Fruit fly (Drosophila melanogaster) whole organism, embryonic: ENCODE results near the gene Ufd1.
A peak's percentile ranks its signal among the peaks of the same experiment; 100 is the strongest.

Experiments
- Aef1 ChIP-seq: fragments of 200-800 bp; sonication (Bioruptor generic); IDR thresholded peaks from 3 replicates; pipeline ENCODE4 v1.3.6; 2022; ENCODE audit warnings: missing biosample characterization, missing genetic modification characterization
- Atf-2 ChIP-seq: fragments of 200-800 bp; sonication (Bioruptor generic); optimal IDR thresholded peaks from 2 replicates; lab custom pipeline; 2016; ENCODE audit warnings: missing biosample characterization, missing genetic modification characterization
- Awh ChIP-seq: fragments of 200-800 bp; sonication (Bioruptor generic); IDR thresholded peaks from 2 replicates; pipeline ENCODE4, ENCODE4 v1.3.6; 2022; ENCODE audit warnings: missing biosample characterization, missing genetic modification characterization
- BtbVII ChIP-seq: fragments of 200-800 bp; sonication (Bioruptor generic); optimal IDR thresholded peaks from 3 replicates; lab custom pipeline; 2017; ENCODE audit warnings: missing biosample characterization, mild to moderate bottlenecking, missing genetic modification characterization
- CG10654 ChIP-seq: fragments of 200-800 bp; sonication (Bioruptor generic); optimal IDR thresholded peaks from 2 replicates; lab custom pipeline; 2016; ENCODE audit warnings: missing biosample characterization, missing genetic modification characterization
- CG11398 ChIP-seq: fragments of 200-800 bp; sonication (Bioruptor generic); optimal IDR thresholded peaks from 2 replicates; lab custom pipeline; 2016; ENCODE audit warnings: missing biosample characterization, missing genetic modification characterization
- CG14441 ChIP-seq: fragments of 200-800 bp; sonication (Bioruptor generic); IDR thresholded peaks from 2 replicates; pipeline ENCODE4 v1.3.6; 2022; ENCODE audit warnings: missing biosample characterization, missing genetic modification characterization
- CG1647 ChIP-seq: fragments of 200-800 bp; sonication (Bioruptor generic); optimal IDR thresholded peaks from 3 replicates; lab custom pipeline; 2016; ENCODE audit warnings: missing biosample characterization, missing genetic modification characterization
- CG16815 ChIP-seq: fragments of 200-800 bp; sonication (Bioruptor generic); optimal IDR thresholded peaks from 3 replicates; lab custom pipeline; 2017; ENCODE audit warnings: missing biosample characterization, mild to moderate bottlenecking, missing genetic modification characterization
- CG2712 ChIP-seq: fragments of 200-800 bp; optimal IDR thresholded peaks from 3 replicates; lab custom pipeline; 2019; ENCODE audit warnings: missing biosample characterization, mild to moderate bottlenecking, missing genetic modification characterization, moderate library complexity
- CG3065 ChIP-seq: fragments of 200-800 bp; sonication (Bioruptor generic); optimal IDR thresholded peaks from 2 replicates; lab custom pipeline; 2016; ENCODE audit warnings: missing biosample characterization, missing genetic modification characterization
- CG4424 ChIP-seq: fragments of 200-800 bp; sonication (Bioruptor generic); optimal IDR thresholded peaks from 3 replicates; lab custom pipeline; 2016; ENCODE audit warnings: missing biosample characterization, missing genetic modification characterization
- CG4617 ChIP-seq: fragments of 200-800 bp; sonication (Bioruptor generic); optimal IDR thresholded peaks from 3 replicates; lab custom pipeline; 2016; ENCODE audit warnings: missing biosample characterization, missing genetic modification characterization, borderline replicate concordance
- CG4730 ChIP-seq: fragments of 200-800 bp; sonication (Bioruptor generic); IDR thresholded peaks from 2 replicates; pipeline ENCODE4 v1.3.6; 2022; ENCODE audit warnings: missing biosample characterization, missing genetic modification characterization
- CG6254 ChIP-seq: fragments of 200-800 bp; sonication (Bioruptor generic); optimal IDR thresholded peaks from 3 replicates; lab custom pipeline; 2017; ENCODE audit warnings: mild to moderate bottlenecking, missing biosample characterization, missing genetic modification reagents, missing genetic modification characterization
- CG7963 ChIP-seq: fragments of 200-800 bp; sonication (Bioruptor generic); IDR thresholded peaks from 3 replicates; pipeline ENCODE4 v1.3.6; 2022; ENCODE audit warnings: missing biosample characterization, missing genetic modification characterization; ENCODE audit not compliant: partially characterized antibody
- CG9876 ChIP-seq: fragments of 200-800 bp; sonication (Bioruptor generic); optimal IDR thresholded peaks from 2 replicates; lab custom pipeline; 2016; ENCODE audit warnings: missing biosample characterization, missing genetic modification characterization
- Doc2 ChIP-seq: fragments of 200-800 bp; sonication (Bioruptor generic); IDR thresholded peaks from 2 replicates; pipeline ENCODE4 v1.3.6; 2022; ENCODE audit warnings: missing biosample characterization, missing genetic modification characterization
- Doc3 ChIP-seq: fragments of 200-800 bp; sonication (Bioruptor generic); IDR thresholded peaks from 3 replicates; pipeline ENCODE4 v1.3.6; 2022; ENCODE audit warnings: missing biosample characterization, missing genetic modification characterization; ENCODE audit not compliant: partially characterized antibody
- Dref ChIP-seq: fragments of 200-800 bp; sonication (Bioruptor generic); IDR thresholded peaks from 2 replicates; pipeline ENCODE4 v1.3.6; 2022; ENCODE audit warnings: missing biosample characterization, missing genetic modification characterization
- E2f2 ChIP-seq: fragments of 200-800 bp; sonication (Bioruptor generic); IDR thresholded peaks from 2 replicates; pipeline ENCODE4 v1.3.6; 2022; ENCODE audit warnings: missing biosample characterization, missing genetic modification characterization
- H2.0 ChIP-seq: fragments of 200-800 bp; sonication (Bioruptor generic); IDR thresholded peaks from 2 replicates; pipeline ENCODE4 v1.3.6; 2022; ENCODE audit warnings: missing biosample characterization, missing genetic modification characterization
- HHEX ChIP-seq: fragments of 200-800 bp; sonication (Bioruptor generic); optimal IDR thresholded peaks from 3 replicates; lab custom pipeline; 2017; ENCODE audit warnings: missing biosample characterization, mild to moderate bottlenecking, missing genetic modification characterization, missing genetic modification reagents
- Hr78 ChIP-seq, 2 experiments: fragments of 200-800 bp in 1 of 2; fragments of >200 bp in 1 of 2; sonication (Bioruptor generic) in 1 of 2; optimal IDR thresholded peaks; 2 replicates each; lab custom pipeline; 2017 to 2019; ENCODE audit warnings: missing biosample characterization in 2 of 2, missing genetic modification characterization in 2 of 2, mild to moderate bottlenecking in 1 of 2, moderate library complexity in 1 of 2
- NC2α ChIP-seq: fragments of 200-800 bp; sonication (Bioruptor generic); optimal IDR thresholded peaks from 2 replicates; lab custom pipeline; 2016; ENCODE audit warnings: missing biosample characterization, missing genetic modification characterization
- NC2β ChIP-seq: fragments of 200-800 bp; sonication (Bioruptor generic); optimal IDR thresholded peaks from 2 replicates; lab custom pipeline; 2016; ENCODE audit warnings: missing biosample characterization, missing genetic modification characterization
- NK7.1 ChIP-seq: fragments of 200-800 bp; sonication (Bioruptor generic); optimal IDR thresholded peaks from 3 replicates; lab custom pipeline; 2016; ENCODE audit warnings: missing biosample characterization, missing genetic modification characterization
- Pdp1 ChIP-seq, 2 experiments: fragments of 200-800 bp; sonication (Bioruptor generic); optimal IDR thresholded peaks; 3 replicates each; lab custom pipeline; 2016; ENCODE audit warnings: missing biosample characterization in 2 of 2, missing genetic modification characterization in 2 of 2, mild to moderate bottlenecking in 1 of 2, moderate library complexity in 1 of 2
- Six4 ChIP-seq: fragments of 200-800 bp; sonication (Bioruptor generic); optimal IDR thresholded peaks from 2 replicates; lab custom pipeline; 2016; ENCODE audit warnings: missing biosample characterization, missing genetic modification characterization
- Sox100B ChIP-seq: fragments of 200-800 bp; sonication (Bioruptor generic); optimal IDR thresholded peaks from 3 replicates; lab custom pipeline; 2018; ENCODE audit warnings: missing biosample characterization, mild to moderate bottlenecking, missing genetic modification characterization
- TFAM ChIP-seq: fragments of 200-800 bp; sonication (Bioruptor generic); optimal IDR thresholded peaks from 2 replicates; lab custom pipeline; 2017; ENCODE audit warnings: missing biosample characterization, missing genetic modification characterization, inconsistent platforms
- Taf1 ChIP-seq: fragments of 200-800 bp; sonication (Bioruptor generic); IDR thresholded peaks from 2 replicates; pipeline ENCODE4 v1.3.6; 2022; ENCODE audit warnings: missing biosample characterization, missing genetic modification characterization
- YL-1 ChIP-seq: fragments of 200-800 bp; sonication (Bioruptor generic); optimal IDR thresholded peaks from 3 replicates; lab custom pipeline; 2017; ENCODE audit warnings: missing biosample characterization, mild to moderate bottlenecking, missing genetic modification characterization
- ap ChIP-seq: fragments of 200-800 bp; sonication (Bioruptor generic); IDR thresholded peaks from 2 replicates; pipeline ENCODE4 v1.3.6; 2022; ENCODE audit warnings: missing biosample characterization, missing genetic modification characterization
- cg ChIP-seq: fragments of 200-800 bp; sonication (Bioruptor generic); optimal IDR thresholded peaks from 3 replicates; lab custom pipeline; 2019; ENCODE audit warnings: missing biosample characterization, mild to moderate bottlenecking, missing genetic modification characterization, moderate library complexity
- chn ChIP-seq: fragments of 200-800 bp; sonication (Bioruptor generic); optimal IDR thresholded peaks from 2 replicates; lab custom pipeline; 2016; ENCODE audit warnings: missing biosample characterization, missing genetic modification characterization
- dimm ChIP-seq: fragments of 200-800 bp; sonication (Bioruptor generic); IDR thresholded peaks from 2 replicates; pipeline ENCODE4 v1.3.6; 2022; ENCODE audit warnings: missing biosample characterization, missing genetic modification characterization
- ems ChIP-seq: fragments of 200-800 bp; sonication (Bioruptor generic); optimal IDR thresholded peaks from 3 replicates; lab custom pipeline; 2016; ENCODE audit warnings: missing biosample characterization, missing genetic modification characterization
- gsb ChIP-seq: fragments of 200-800 bp; sonication (Bioruptor generic); IDR thresholded peaks from 2 replicates; pipeline ENCODE4 v1.3.6; 2022; ENCODE audit warnings: missing biosample characterization, missing genetic modification characterization
- ken ChIP-seq: fragments of 200-800 bp; sonication (Bioruptor generic); IDR thresholded peaks from 3 replicates; pipeline ENCODE4 v1.3.6; 2022; ENCODE audit warnings: missing biosample characterization, missing genetic modification characterization
- lilli ChIP-seq: fragments of 200-800 bp; sonication (Bioruptor generic); optimal IDR thresholded peaks from 3 replicates; lab custom pipeline; 2016; ENCODE audit warnings: missing biosample characterization, missing genetic modification characterization
- oc ChIP-seq: fragments of 200-800 bp; sonication (Bioruptor generic); optimal IDR thresholded peaks from 2 replicates; lab custom pipeline; 2018; ENCODE audit warnings: missing biosample characterization, mild to moderate bottlenecking, missing genetic modification characterization, moderate library complexity
- pb ChIP-seq: fragments of 200-800 bp; sonication (Bioruptor generic); optimal IDR thresholded peaks from 3 replicates; lab custom pipeline; 2016; ENCODE audit warnings: missing biosample characterization, missing genetic modification characterization
- seq ChIP-seq: fragments of 200-800 bp; sonication (Bioruptor generic); IDR thresholded peaks from 2 replicates; pipeline ENCODE4 v1.3.6; 2022; ENCODE audit warnings: missing biosample characterization, missing genetic modification characterization
- slp2 ChIP-seq: fragments of 200-800 bp; sonication (Bioruptor generic); optimal IDR thresholded peaks from 2 replicates; lab custom pipeline; 2016; ENCODE audit warnings: missing biosample characterization, missing genetic modification characterization
- stwl ChIP-seq: fragments of 200-800 bp; sonication (Bioruptor generic); optimal IDR thresholded peaks from 3 replicates; lab custom pipeline; 2018; ENCODE audit warnings: missing biosample characterization, mild to moderate bottlenecking, missing genetic modification characterization, moderate library complexity
- tap ChIP-seq: fragments of 200-800 bp; optimal IDR thresholded peaks from 3 replicates; lab custom pipeline; 2019; ENCODE audit warnings: missing biosample characterization, mild to moderate bottlenecking, missing genetic modification characterization, moderate library complexity
- tna ChIP-seq: fragments of 200-800 bp; sonication (Bioruptor generic); IDR thresholded peaks from 2 replicates; pipeline ENCODE4 v1.3.6; 2022; ENCODE audit warnings: missing biosample characterization, missing genetic modification characterization; ENCODE audit not compliant: partially characterized antibody
- ttk ChIP-seq: fragments of 200-800 bp; sonication (Bioruptor generic); IDR thresholded peaks from 2 replicates; pipeline ENCODE4 v2.1.2; 2022; ENCODE audit warnings: missing biosample characterization, missing genetic modification characterization
- zfh1 ChIP-seq: fragments of 200-800 bp; sonication (Bioruptor generic); IDR thresholded peaks from 3 replicates; pipeline ENCODE4 v1.3.6; 2022; ENCODE audit warnings: missing biosample characterization, missing genetic modification characterization

Gene Ufd1

DNA sequence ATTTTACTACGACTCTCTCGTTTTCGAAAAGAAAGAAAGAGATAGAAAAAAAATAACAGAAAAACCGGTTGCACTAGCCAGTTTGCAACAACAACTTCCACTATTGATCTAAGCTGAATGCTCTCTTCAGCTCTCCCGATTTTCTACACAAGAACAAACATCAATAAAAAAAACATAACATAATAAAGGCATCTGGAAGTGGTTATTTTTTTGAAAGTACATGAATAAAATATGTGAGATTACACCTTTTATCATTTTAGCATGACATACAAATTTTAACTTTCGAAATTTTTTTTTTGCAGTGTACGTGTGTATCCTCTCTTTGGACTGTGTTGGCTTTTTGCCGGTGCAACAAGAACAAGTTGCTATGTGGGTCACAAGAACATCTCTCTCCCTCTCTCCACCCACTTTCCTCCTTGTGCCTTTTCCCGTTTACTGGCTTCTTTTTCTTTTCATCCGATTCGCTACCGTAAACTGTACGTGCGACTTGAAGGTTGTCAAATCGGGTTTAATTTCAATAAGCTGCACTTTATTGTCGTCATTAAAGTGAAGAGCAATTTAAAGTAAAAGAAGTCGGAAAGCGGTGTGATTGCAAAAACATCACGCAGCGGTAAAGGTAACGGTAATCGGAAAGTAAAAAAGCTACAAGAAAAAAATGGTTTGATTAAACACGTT lies 38.3 kb downstream of the Ufd1 start (continued):
- peak; percentile 91 for TF ChIP-seq YL-1 (GFP tag; lab: Kevin White, UChicago)
- TF ChIP-seq CG6254: peak; percentile 96
- peak; percentile 89 for TF ChIP-seq CG9876 (GFP tag; lab: Kevin White, UChicago)
- TF ChIP-seq Dref: no peak
- peak; percentile 80 for TF ChIP-seq Doc2
- peak; percentile 98 for TF ChIP-seq CG11398 (GFP tag; lab: Kevin White, UChicago)
- TF ChIP-seq ken (GFP tag; lab: Robert Waterston, UW): peak; percentile 95
- peak; percentile 91 for TF ChIP-seq CG3065 (GFP tag; lab: Kevin White, UChicago)
- peak; percentile 96 for TF ChIP-seq tap (tag; lab: Kevin White, UChicago)
- peak; percentile 80 for TF ChIP-seq E2f2 (GFP tag; lab: Robert Waterston, UW)
- peak; percentile 92 for TF ChIP-seq CG10654
- TF ChIP-seq NK7.1 (GFP tag; lab: Kevin White, UChicago): peak; percentile 95
- peak; percentile 75 for TF ChIP-seq Taf1 (GFP tag; lab: Robert Waterston, UW)
- TF ChIP-seq CG2712 (tag; lab: Kevin White, UChicago): peak; percentile 98
- peak; percentile 95 for TF ChIP-seq lilli (GFP tag; lab: Kevin White, UChicago)
- TF ChIP-seq gsb (GFP tag; lab: Robert Waterston, UW): peak; percentile 82
- peak; percentile 98 for TF ChIP-seq oc (tag; lab: Kevin White, UChicago)
- peak; percentile 98 for TF ChIP-seq zfh1 (GFP tag; lab: Robert Waterston, UW)
- peak; percentile 95 for TF ChIP-seq seq (GFP tag; lab: Robert Waterston, UW)
- TF ChIP-seq CG4730: peak; percentile 94
- TF ChIP-seq Aef1 (GFP tag; lab: Robert Waterston, UW): peak; percentile 94
- peak; percentile 81 for TF ChIP-seq BtbVII (GFP tag; lab: Kevin White, UChicago)
- peak; percentile 96 for TF ChIP-seq Sox100B (GFP tag; lab: Kevin White, UChicago)
- TF ChIP-seq Six4 (GFP tag; lab: Kevin White, UChicago): peak; percentile 96
- TF ChIP-seq stwl (tag; lab: Kevin White, UChicago): peak; percentile 62
- TF ChIP-seq pb (GFP tag; lab: Kevin White, UChicago): peak; percentile 94
- peak; percentile 97 for TF ChIP-seq H2.0
- peak in 1 of 2 experiments; percentile 91 for TF ChIP-seq Hr78 (GFP tag; optimal IDR thresholded peaks at IDR 0.05; lab: Kevin White, UChicago)
- TF ChIP-seq CG7963: no peak
- peak; percentile 97 for TF ChIP-seq chn (GFP tag; lab: Kevin White, UChicago)
- peak; percentile 96 for TF ChIP-seq slp2
- peak; percentile 93 for TF ChIP-seq CG4617 (GFP tag; lab: Kevin White, UChicago)
- peak; percentile 94 for TF ChIP-seq HHEX (GFP tag; lab: Kevin White, UChicago)
- peak; percentile 97 for TF ChIP-seq Atf-2
- peak; percentile 97 for TF ChIP-seq ttk
- peak; percentile 98 for TF ChIP-seq CG4424 (GFP tag; lab: Kevin White, UChicago)
- peak; percentile 71 for TF ChIP-seq TFAM
- TF ChIP-seq Pdp1 (GFP tag; optimal IDR thresholded peaks at IDR 0.05; lab: Kevin White, UChicago): peak; percentile 95 to 97
- peak; percentile 91 for TF ChIP-seq CG1647 (GFP tag; lab: Kevin White, UChicago)
- TF ChIP-seq Doc3 (GFP tag; lab: Robert Waterston, UW): no peak
- TF ChIP-seq Awh (GFP tag; lab: Robert Waterston, UW): peak; percentile 98
- peak; percentile 90 for TF ChIP-seq dimm
- TF ChIP-seq CG14441 (GFP tag; lab: Robert Waterston, UW): peak; percentile 96
- TF ChIP-seq cg (GFP tag; lab: Kevin White, UChicago): peak; percentile 23
- TF ChIP-seq tna: no peak
- TF ChIP-seq NC2α (GFP tag; lab: Kevin White, UChicago): peak; percentile 95
- peak; percentile 97 for TF ChIP-seq ap (GFP tag; lab: Robert Waterston, UW)
- peak; percentile 97 for TF ChIP-seq NC2β (GFP tag; lab: Kevin White, UChicago)
- TF ChIP-seq CG16815 (GFP tag; lab: Kevin White, UChicago): peak; percentile 92
- peak; percentile 92 for TF ChIP-seq ems (GFP tag; lab: Kevin White, UChicago)
